In the genomic region with DNA sequence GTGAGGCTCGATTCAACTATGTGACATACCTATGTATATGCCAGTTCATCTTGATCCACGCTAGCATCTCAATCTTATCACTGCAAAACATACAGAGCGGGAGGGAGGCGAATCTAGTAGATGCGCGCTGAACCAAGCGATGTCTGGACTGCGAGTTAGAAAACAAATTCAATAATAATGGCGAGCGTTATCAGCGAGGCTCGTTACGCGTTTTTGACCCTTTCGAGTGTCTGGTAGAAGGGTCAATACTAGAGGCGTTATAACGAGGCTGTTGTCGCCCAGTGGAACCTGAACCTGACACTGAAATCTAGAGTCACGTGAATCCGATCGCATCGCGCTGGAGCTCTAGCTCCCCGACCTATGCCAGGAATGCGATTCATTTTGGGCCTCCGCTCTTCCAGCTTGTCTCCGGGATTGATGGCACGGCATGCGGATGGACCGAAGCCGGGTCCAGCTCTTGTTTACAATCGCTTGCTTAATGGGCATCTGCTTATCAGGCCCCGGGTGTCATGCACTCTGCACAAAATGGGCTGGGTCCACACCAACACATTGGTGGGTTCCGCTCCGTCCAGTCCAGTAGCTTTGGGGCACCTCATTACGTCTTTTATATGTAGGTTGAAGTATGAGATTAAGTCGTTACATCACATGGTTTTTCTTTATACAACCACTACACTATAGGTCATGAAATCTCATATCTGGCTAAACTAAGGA, we compare ENCODE assay signal across 4 fruit fly cellular contexts.
TF ChIP-seq lines count a peak whose summit lies in the region.

No protein-coding gene starts in this region.

- TF ChIP-seq CTCF in whole organism, embryonic (GFP tag; optimal IDR thresholded peaks at IDR 0.05; lab: Kevin White, UChicago), result no peak

TF ChIP-seq in whole organism, adult, 20 proteins besides CTCF, POLR2A, EP300 and RAD21:
- TF ChIP-seq CG33017 (tag; optimal IDR thresholded peaks at IDR 0.05; lab: Kevin White, UChicago) (no peak), cic (GFP tag; optimal IDR thresholded peaks at IDR 0.05; lab: Kevin White, UChicago) (peak; percentile 43)

TF ChIP-seq in whole organism, embryonic, 481 proteins besides CTCF, POLR2A, EP300 and RAD21 (continues in another document):
- TF ChIP-seq her (GFP tag; optimal IDR thresholded peaks at IDR 0.05; lab: Kevin White, UChicago), result no peak
- no peak for TF ChIP-seq CG3281 (GFP tag; optimal IDR thresholded peaks at IDR 0.05; lab: Kevin White, UChicago)
- TF ChIP-seq CG3726 (GFP tag; IDR thresholded peaks at IDR 0.05; lab: Robert Waterston, UW), result no peak
- TF ChIP-seq CG32772 (GFP tag; IDR thresholded peaks at IDR 0.05; lab: Robert Waterston, UW), result no peak
- no peak for TF ChIP-seq chinmo (GFP tag; IDR thresholded peaks at IDR 0.05; lab: Robert Waterston, UW; ENCODE audit: partially characterized antibody)
- no peak for TF ChIP-seq Max (GFP tag; optimal IDR thresholded peaks at IDR 0.05; lab: Kevin White, UChicago)
- TF ChIP-seq CG6654 (GFP tag; optimal IDR thresholded peaks at IDR 0.05; lab: Kevin White, UChicago), result no peak
- no peak for TF ChIP-seq maf-S (GFP tag; optimal IDR thresholded peaks at IDR 0.05; lab: Kevin White, UChicago)
- TF ChIP-seq NC2α (GFP tag; optimal IDR thresholded peaks at IDR 0.05; lab: Kevin White, UChicago), result no peak
- TF ChIP-seq fru (optimal IDR thresholded peaks at IDR 0.05; lab: Kevin White, UChicago), result no peak
- peak in 1 of 2 experiments; percentile 76 for TF ChIP-seq Pdp1 (GFP tag; optimal IDR thresholded peaks at IDR 0.05; lab: Kevin White, UChicago)
- TF ChIP-seq cad (GFP tag; optimal IDR thresholded peaks at IDR 0.05; lab: Kevin White, UChicago), result no peak
- TF ChIP-seq ATbp (GFP tag; optimal IDR thresholded peaks at IDR 0.05; lab: Kevin White, UChicago), result no peak
- no peak for TF ChIP-seq ap (GFP tag; IDR thresholded peaks at IDR 0.05; lab: Robert Waterston, UW)
- TF ChIP-seq B-H1 (GFP tag; IDR thresholded peaks at IDR 0.05; lab: Robert Waterston, UW), result no peak
- TF ChIP-seq sug (tag; optimal IDR thresholded peaks at IDR 0.05; lab: Kevin White, UChicago), result peak; percentile 79
- TF ChIP-seq Deaf1 (tag; optimal IDR thresholded peaks at IDR 0.05; lab: Kevin White, UChicago), result no peak
- no peak for TF ChIP-seq CG12942 (GFP tag; optimal IDR thresholded peaks at IDR 0.05; lab: Kevin White, UChicago)
- no peak for TF ChIP-seq CG8924 (tag; optimal IDR thresholded peaks at IDR 0.05; lab: Kevin White, UChicago)
- no peak for TF ChIP-seq en (GFP tag; optimal IDR thresholded peaks at IDR 0.05; lab: Kevin White, UChicago)
- TF ChIP-seq CG18476 (GFP tag; optimal IDR thresholded peaks at IDR 0.05; lab: Kevin White, UChicago), result no peak
- peak; percentile 28 for TF ChIP-seq Med (GFP tag; lab: Kevin White, UChicago)
- TF ChIP-seq CG17912 (GFP tag; optimal IDR thresholded peaks at IDR 0.05; lab: Kevin White, UChicago), result no peak
- no peak for TF ChIP-seq stc (GFP tag; IDR thresholded peaks at IDR 0.05; lab: Robert Waterston, UW)
- no peak for TF ChIP-seq slp2 (GFP tag; optimal IDR thresholded peaks at IDR 0.05; lab: Kevin White, UChicago)
- no peak for TF ChIP-seq CG13296 (GFP tag; optimal IDR thresholded peaks at IDR 0.05; lab: Kevin White, UChicago)
- no peak for TF ChIP-seq Usf (GFP tag; optimal IDR thresholded peaks at IDR 0.05; lab: Kevin White, UChicago)
- no peak for TF ChIP-seq tll (GFP tag; optimal IDR thresholded peaks at IDR 0.05; lab: Kevin White, UChicago)
- TF ChIP-seq gt (GFP tag; IDR thresholded peaks at IDR 0.05; lab: Robert Waterston, UW), result no peak

TF ChIP-seq in whole organism, prepupa, 60 proteins besides CTCF, POLR2A, EP300 and RAD21:
- TF ChIP-seq vri (GFP tag; optimal IDR thresholded peaks at IDR 0.05; lab: Kevin White, UChicago) (peak; percentile 58), Eip78C (GFP tag; lab: Kevin White, UChicago) (peak; percentile 42), Sox14 (GFP tag; optimal IDR thresholded peaks at IDR 0.05; lab: Kevin White, UChicago) (no peak), CG32006 (GFP tag; optimal IDR thresholded peaks at IDR 0.05; lab: Kevin White, UChicago) (no peak), svp (GFP tag; lab: Kevin White, UChicago) (peak; percentile 97)

TF ChIP-seq in whole organism, pupa, 21 proteins besides CTCF, POLR2A, EP300 and RAD21:
- TF ChIP-seq EcR (GFP tag; optimal IDR thresholded peaks at IDR 0.05; lab: Kevin White, UChicago) (peak; percentile 51), Snoo (tag; optimal IDR thresholded peaks at IDR 0.05; lab: Kevin White, UChicago) (no peak)
